Fruit fly (Drosophila melanogaster): ENCODE measurements around the gene CG12483.

Gene CG12483

dm6 chr3L:91933-92332, 6.2 kb downstream of the CG12483 start (continued):
- TF ChIP-seq unpg (GFP tag; optimal IDR thresholded peaks at IDR 0.05) (no peak), sqz (GFP tag; optimal IDR thresholded peaks at IDR 0.05) (no peak), CG4404 (GFP tag; IDR thresholded peaks at IDR 0.05) (no peak), CG34376 (GFP tag; optimal IDR thresholded peaks at IDR 0.05) (peak; percentile 49), gcm (GFP tag; optimal IDR thresholded peaks at IDR 0.05) (no peak), CG15269 (tag; optimal IDR thresholded peaks at IDR 0.05) (no peak), row (GFP tag; IDR thresholded peaks at IDR 0.05) (0 out of 3 replicates have a peak, but pooled peaks have one; percentile 6), amos (GFP tag; IDR thresholded peaks at IDR 0.05; ENCODE audit: partially characterized antibody) (no peak), MBD-R2 (GFP tag; IDR thresholded peaks at IDR 0.05) (no peak; the same call in 1 of the 2 replicates), ham (GFP tag; IDR thresholded peaks at IDR 0.05) (no peak), cato (GFP tag; optimal IDR thresholded peaks at IDR 0.05; ENCODE audit: borderline replicate concordance) (no peak), Atf6 (GFP tag; IDR thresholded peaks at IDR 0.05) (no peak), odd (GFP tag; optimal IDR thresholded peaks at IDR 0.05) (no peak), Rx (GFP tag; IDR thresholded peaks at IDR 0.05) (no peak), sd (tag; optimal IDR thresholded peaks at IDR 0.05) (peak; percentile 86), Meics (GFP tag; optimal IDR thresholded peaks at IDR 0.05) (no peak), sc (optimal IDR thresholded peaks at IDR 0.05) (no peak), sc (GFP tag; optimal IDR thresholded peaks at IDR 0.05) (no peak), CG17802 (tag; optimal IDR thresholded peaks at IDR 0.05) (no peak), CG6689 (GFP tag; IDR thresholded peaks at IDR 0.05) (no peak), Med (GFP tag) (peak; percentile 84), CG4854 (GFP tag; optimal IDR thresholded peaks at IDR 0.05) (no peak), CG2202 (tag; optimal IDR thresholded peaks at IDR 0.05) (no peak), al (GFP tag; IDR thresholded peaks at IDR 0.05) (no peak), CG18599 (GFP tag; optimal IDR thresholded peaks at IDR 0.05) (no peak), Oli (tag; optimal IDR thresholded peaks at IDR 0.05) (no peak), CHES-1-like (GFP tag; optimal IDR thresholded peaks at IDR 0.05) (no peak), so (GFP tag; IDR thresholded peaks at IDR 0.05) (peak; percentile 74; the same call in 2 of the 3 replicates), Dip3 (GFP tag; optimal IDR thresholded peaks at IDR 0.05) (no peak), ftz-f1 (GFP tag; optimal IDR thresholded peaks at IDR 0.05) (peak; percentile 62), hbn (GFP tag; IDR thresholded peaks at IDR 0.05; ENCODE audit: partially characterized antibody) (no peak), dmrt11E (tag; optimal IDR thresholded peaks at IDR 0.05) (no peak), CG2875 (GFP tag; optimal IDR thresholded peaks at IDR 0.05) (no peak), CG6272 (GFP tag; IDR thresholded peaks at IDR 0.05) (no peak), CG31365 (tag; optimal IDR thresholded peaks at IDR 0.05) (no peak), CG11085 (GFP tag; IDR thresholded peaks at IDR 0.05) (no peak), crc (GFP tag; optimal IDR thresholded peaks at IDR 0.05) (no peak), CG1603 (tag; optimal IDR thresholded peaks at IDR 0.05) (no peak), NK7.1 (GFP tag; optimal IDR thresholded peaks at IDR 0.05) (no peak), shn (GFP tag; optimal IDR thresholded peaks at IDR 0.05) (no peak), CG12071 (GFP tag; optimal IDR thresholded peaks at IDR 0.05) (no peak), org-1 (GFP tag; optimal IDR thresholded peaks at IDR 0.05) (no peak), Camta (GFP tag; optimal IDR thresholded peaks at IDR 0.05) (no peak), Nf-YB (GFP tag; optimal IDR thresholded peaks at IDR 0.05) (no peak), CG14441 (GFP tag; IDR thresholded peaks at IDR 0.05) (no peak), p53 (GFP tag; optimal IDR thresholded peaks at IDR 0.05) (no peak), gfzf (GFP tag; optimal IDR thresholded peaks at IDR 0.05) (no peak), CG17612 (GFP tag; IDR thresholded peaks at IDR 0.05) (no peak), ATbp (GFP tag; optimal IDR thresholded peaks at IDR 0.05) (no peak), CG6654 (GFP tag; optimal IDR thresholded peaks at IDR 0.05) (no peak), CG9727 (GFP tag; optimal IDR thresholded peaks at IDR 0.05) (no peak), sim (GFP tag; IDR thresholded peaks at IDR 0.05) (no peak)

All from whole organism, embryonic.